Fruit fly (Drosophila melanogaster) whole organism, embryonic: ENCODE data around the gene VhaM9.7-d.
A peak's percentile ranks its signal among the peaks of the same experiment; 100 is the strongest.

ENCODE experiments used
- B-H2 ChIP-seq: fragments of 200-800 bp; sonication (Bioruptor generic); optimal IDR thresholded peaks from 2 replicates; lab custom pipeline; 2018; ENCODE audit warnings: missing biosample characterization, mild to moderate bottlenecking, missing genetic modification characterization
- Bdp1 ChIP-seq: fragments of 200-800 bp; sonication (Bioruptor generic); optimal IDR thresholded peaks from 3 replicates; lab custom pipeline; 2016; ENCODE audit warnings: missing biosample characterization, missing genetic modification characterization
- Blimp-1 ChIP-seq: fragments of 200-800 bp; sonication (Bioruptor generic); optimal IDR thresholded peaks from 3 replicates; lab custom pipeline; 2018; ENCODE audit warnings: missing biosample characterization, missing genetic modification characterization, mild to moderate bottlenecking, moderate library complexity, missing genetic modification reagents
- CG10274 ChIP-seq: fragments of 200-800 bp; sonication (Bioruptor generic); optimal IDR thresholded peaks from 3 replicates; lab custom pipeline; 2017; ENCODE audit warnings: missing biosample characterization, mild to moderate bottlenecking, missing genetic modification characterization
- CG10366 ChIP-seq: fragments of 200-800 bp; sonication (Bioruptor generic); IDR thresholded peaks from 2 replicates; pipeline ENCODE4 v1.3.6; 2022; ENCODE audit warnings: missing biosample characterization, missing genetic modification characterization
- CG10431 ChIP-seq: fragments of 200-800 bp; sonication (Bioruptor generic); optimal IDR thresholded peaks from 3 replicates; lab custom pipeline; 2018; ENCODE audit warnings: missing biosample characterization, mild to moderate bottlenecking, missing genetic modification characterization
- CG11247 ChIP-seq: fragments of 200-800 bp; sonication (Bioruptor generic); IDR thresholded peaks from 2 replicates; pipeline ENCODE4 v1.3.6; 2022; ENCODE audit warnings: missing biosample characterization, missing genetic modification characterization
- CG13296 ChIP-seq: fragments of 200-800 bp; sonication (Bioruptor generic); optimal IDR thresholded peaks from 3 replicates; lab custom pipeline; 2018; ENCODE audit warnings: missing biosample characterization, mild to moderate bottlenecking, missing genetic modification characterization
- CG14965 ChIP-seq: fragments of 200-800 bp; sonication (Bioruptor generic); optimal IDR thresholded peaks from 2 replicates; lab custom pipeline; 2016; ENCODE audit warnings: missing biosample characterization, missing genetic modification characterization, borderline replicate concordance
- CG1603 ChIP-seq: fragments of 200-800 bp; sonication (Bioruptor generic); optimal IDR thresholded peaks from 2 replicates; lab custom pipeline; 2019; ENCODE audit warnings: missing biosample characterization, mild to moderate bottlenecking, missing genetic modification characterization, moderate library complexity
- CG17361 ChIP-seq: fragments of 200-800 bp; sonication (Bioruptor generic); IDR thresholded peaks from 3 replicates; pipeline ENCODE4 v1.3.6; 2022; ENCODE audit warnings: missing biosample characterization, missing genetic modification characterization
- CG18476 ChIP-seq: fragments of 200-800 bp; sonication (Bioruptor generic); optimal IDR thresholded peaks from 2 replicates; lab custom pipeline; 2016; ENCODE audit warnings: missing biosample characterization, mild to moderate bottlenecking, missing genetic modification characterization
- CG18599 ChIP-seq: fragments of 200-800 bp; sonication (Bioruptor generic); optimal IDR thresholded peaks from 3 replicates; lab custom pipeline; 2017; ENCODE audit warnings: missing biosample characterization, missing genetic modification characterization, mild to moderate bottlenecking, moderate library complexity, missing genetic modification reagents
- CG2202 ChIP-seq: fragments of 200-800 bp; sonication (Bioruptor generic); optimal IDR thresholded peaks from 2 replicates; lab custom pipeline; 2018; ENCODE audit warnings: missing biosample characterization, mild to moderate bottlenecking, missing genetic modification characterization
- CG3281 ChIP-seq: fragments of 200-800 bp; sonication (Bioruptor generic); optimal IDR thresholded peaks from 3 replicates; lab custom pipeline; 2017; ENCODE audit warnings: missing biosample characterization, mild to moderate bottlenecking, missing genetic modification characterization
- CG3847 ChIP-seq: fragments of 200-800 bp; sonication (Bioruptor generic); IDR thresholded peaks from 2 replicates; pipeline ENCODE4 v1.3.6; 2022; ENCODE audit warnings: missing biosample characterization, missing genetic modification characterization
- CG6791 ChIP-seq: fragments of 200-800 bp; sonication (Bioruptor generic); IDR thresholded peaks from 3 replicates; pipeline ENCODE4 v1.3.6; 2022; ENCODE audit warnings: missing biosample characterization, missing genetic modification characterization; ENCODE audit not compliant: partially characterized antibody
- CG6813 ChIP-seq: fragments of 200-800 bp; sonication (Bioruptor generic); optimal IDR thresholded peaks from 2 replicates; lab custom pipeline; 2017; ENCODE audit warnings: missing biosample characterization, missing genetic modification characterization, mild to moderate bottlenecking, moderate library complexity, missing genetic modification reagents
- CG7963 ChIP-seq: fragments of 200-800 bp; sonication (Bioruptor generic); IDR thresholded peaks from 3 replicates; pipeline ENCODE4 v1.3.6; 2022; ENCODE audit warnings: missing biosample characterization, missing genetic modification characterization; ENCODE audit not compliant: partially characterized antibody
- D ChIP-seq, 2 experiments: fragments of 200-800 bp in 1 of 2; fragments of >200 bp in 1 of 2; sonication (Bioruptor generic) in 1 of 2; optimal IDR thresholded peaks; 2 replicates in 1 of 2; 3 replicates in 1 of 2; lab custom pipeline; 2017; ENCODE audit warnings: mild to moderate bottlenecking in 1 of 2, missing biosample characterization in 1 of 2, missing genetic modification characterization in 1 of 2, missing genetic modification reagents in 1 of 2
- Dbx ChIP-seq: fragments of 200-800 bp; sonication (Bioruptor generic); IDR thresholded peaks from 3 replicates; pipeline ENCODE4 v1.3.6; 2022; ENCODE audit warnings: missing biosample characterization, missing genetic modification characterization
- Dek ChIP-seq: fragments of 200-800 bp; sonication (Bioruptor generic); optimal IDR thresholded peaks from 3 replicates; lab custom pipeline; 2019; ENCODE audit warnings: missing biosample characterization, mild to moderate bottlenecking, missing genetic modification characterization, moderate library complexity
- Dfd ChIP-seq, 2 experiments: fragments of >200 bp; optimal IDR thresholded peaks; 2 replicates each; lab custom pipeline; 2017; ENCODE audit warnings: missing biosample characterization in 2 of 2, missing genetic modification characterization in 2 of 2
- ERR ChIP-seq: fragments of 200-800 bp; sonication (Bioruptor generic); optimal IDR thresholded peaks from 2 replicates; lab custom pipeline; 2016; ENCODE audit warnings: missing biosample characterization, missing genetic modification characterization
- GATAe ChIP-seq: fragments of 200-800 bp; sonication (Bioruptor generic); conservative IDR thresholded peaks from 2 replicates; pipeline ENCODE4 v1.3.6; 2022; ENCODE audit warnings: missing biosample characterization, missing genetic modification characterization
- HLH3B ChIP-seq: fragments of 200-800 bp; sonication (Bioruptor generic); IDR thresholded peaks from 2 replicates; pipeline ENCODE4 v1.3.6; 2022; ENCODE audit warnings: missing biosample characterization, missing genetic modification characterization
- Xrp1 ChIP-seq: fragments of 200-800 bp; sonication (Bioruptor generic); IDR thresholded peaks from 2 replicates; pipeline ENCODE4 v1.3.6; 2022; ENCODE audit warnings: missing biosample characterization, missing genetic modification characterization
- cato ChIP-seq: fragments of 200-800 bp; sonication (Bioruptor generic); optimal IDR thresholded peaks from 2 replicates; lab custom pipeline; 2016; ENCODE audit warnings: missing biosample characterization, missing genetic modification characterization, borderline replicate concordance
- chinmo ChIP-seq: fragments of 200-800 bp; sonication (Bioruptor generic); IDR thresholded peaks from 4 replicates; pipeline ENCODE4 v1.3.6; 2022; ENCODE audit warnings: missing biosample characterization, missing genetic modification characterization; ENCODE audit not compliant: partially characterized antibody
- dmrt99B ChIP-seq: fragments of 200-800 bp; sonication (Bioruptor generic); optimal IDR thresholded peaks from 2 replicates; lab custom pipeline; 2018; ENCODE audit warnings: missing biosample characterization, mild to moderate bottlenecking, missing genetic modification characterization, moderate library complexity
- dpn ChIP-seq, 2 experiments: fragments of 200-800 bp; sonication (Bioruptor generic); optimal IDR thresholded peaks; 3 replicates each; lab custom pipeline; 2016; ENCODE audit warnings: missing biosample characterization in 2 of 2, missing genetic modification characterization in 2 of 2
- emc ChIP-seq: fragments of 200-800 bp; sonication (Bioruptor generic); optimal IDR thresholded peaks from 2 replicates; lab custom pipeline; 2016; ENCODE audit warnings: missing biosample characterization, missing genetic modification characterization
- grau ChIP-seq: fragments of 200-800 bp; optimal IDR thresholded peaks from 3 replicates; lab custom pipeline; 2019; ENCODE audit warnings: missing biosample characterization, mild to moderate bottlenecking, missing genetic modification characterization, moderate library complexity
- hb ChIP-seq: fragments of 200-800 bp; sonication (Bioruptor generic); IDR thresholded peaks from 3 replicates; pipeline ENCODE4 v1.3.6; 2022; ENCODE audit warnings: missing biosample characterization, missing genetic modification characterization; ENCODE audit not compliant: partially characterized antibody
- hth ChIP-seq: fragments of >200 bp; optimal IDR thresholded peaks from 2 replicates; lab custom pipeline; 2017; ENCODE audit warnings: inconsistent platforms
- kni ChIP-seq: fragments of 200-800 bp; sonication (Bioruptor generic); optimal IDR thresholded peaks from 3 replicates; lab custom pipeline; 2017; ENCODE audit warnings: mild to moderate bottlenecking, missing biosample characterization, missing genetic modification reagents, missing genetic modification characterization
- lab ChIP-seq: fragments of 200-800 bp; sonication (Bioruptor generic); optimal IDR thresholded peaks from 3 replicates; lab custom pipeline; 2017; ENCODE audit warnings: missing biosample characterization, missing genetic modification characterization, mild to moderate bottlenecking, moderate library complexity, missing genetic modification reagents
- lilli ChIP-seq: fragments of 200-800 bp; sonication (Bioruptor generic); optimal IDR thresholded peaks from 3 replicates; lab custom pipeline; 2016; ENCODE audit warnings: missing biosample characterization, missing genetic modification characterization
- nerfin-1 ChIP-seq: fragments of 200-800 bp; sonication (Bioruptor generic); optimal IDR thresholded peaks from 3 replicates; lab custom pipeline; 2019; ENCODE audit warnings: missing biosample characterization, mild to moderate bottlenecking, missing genetic modification characterization, moderate library complexity
- pfk ChIP-seq: fragments of 200-800 bp; sonication (Bioruptor generic); optimal IDR thresholded peaks from 2 replicates; lab custom pipeline; 2018; ENCODE audit warnings: missing biosample characterization, mild to moderate bottlenecking, missing genetic modification characterization, moderate library complexity
- pho ChIP-seq: fragments of 200-800 bp; sonication (Bioruptor generic); optimal IDR thresholded peaks from 2 replicates; lab custom pipeline; 2016; ENCODE audit warnings: missing biosample characterization, missing genetic modification characterization
- sens-2 ChIP-seq: fragments of 200-800 bp; sonication (Bioruptor generic); IDR thresholded peaks from 2 replicates; pipeline ENCODE4 v1.3.6; 2022; ENCODE audit warnings: missing biosample characterization, missing genetic modification characterization
- slbo ChIP-seq: fragments of 200-800 bp; sonication (Bioruptor generic); IDR thresholded peaks from 2 replicates; pipeline ENCODE4 v1.3.6; 2022; ENCODE audit warnings: missing biosample characterization, missing genetic modification characterization
- slp2 ChIP-seq: fragments of 200-800 bp; sonication (Bioruptor generic); optimal IDR thresholded peaks from 2 replicates; lab custom pipeline; 2016; ENCODE audit warnings: missing biosample characterization, missing genetic modification characterization
- zen2 ChIP-seq: fragments of 200-800 bp; sonication (Bioruptor generic); IDR thresholded peaks from 3 replicates; pipeline ENCODE4 v1.3.6; 2022; ENCODE audit warnings: missing biosample characterization, missing genetic modification characterization; ENCODE audit not compliant: partially characterized antibody
- zf30C ChIP-seq: fragments of 200-800 bp; sonication (Bioruptor generic); optimal IDR thresholded peaks from 3 replicates; lab custom pipeline; 2018; ENCODE audit warnings: missing biosample characterization, mild to moderate bottlenecking, missing genetic modification characterization

Gene VhaM9.7-d

dm6 chr3R:16986181-16987074 is 11.4 kb downstream of the VhaM9.7-d start (continued):
- TF ChIP-seq CG11247 (GFP tag; lab: Robert Waterston, UW) (peak; percentile 97), Blimp-1 (GFP tag; lab: Kevin White, UChicago) (peak; percentile 62), GATAe (GFP tag; lab: Robert Waterston, UW) (peak; percentile 95), lab (GFP tag; lab: Kevin White, UChicago) (peak; percentile 97), grau (peak; percentile 99), nerfin-1 (tag; lab: Kevin White, UChicago) (peak; percentile 68), CG10366 (GFP tag; lab: Robert Waterston, UW) (peak; percentile 97), CG7963 (GFP tag; lab: Robert Waterston, UW) (no peak), Dek (tag; lab: Kevin White, UChicago) (peak; percentile 94), CG2202 (tag; lab: Kevin White, UChicago) (no peak), CG18476 (peak; percentile 82), dpn (GFP tag; optimal IDR thresholded peaks at IDR 0.05; lab: Kevin White, UChicago) (peak; percentile 97), CG10274 (GFP tag; lab: Kevin White, UChicago) (peak; percentile 89), kni (peak; percentile 11), Bdp1 (GFP tag; lab: Kevin White, UChicago) (peak; percentile 84), CG6791 (GFP tag; lab: Robert Waterston, UW) (0 out of 3 replicates have a peak, but pooled peaks have one; percentile 34), pho (GFP tag; lab: Kevin White, UChicago) (peak; percentile 95), dmrt99B (peak; percentile 90), CG1603 (tag; lab: Kevin White, UChicago) (peak; percentile 91), CG13296 (peak; percentile 95), slp2 (peak; percentile 90), sens-2 (peak; percentile 93), lilli (peak; percentile 98), pfk (GFP tag; lab: Kevin White, UChicago) (peak; percentile 37), emc (peak; percentile 89), Xrp1 (GFP tag; lab: Robert Waterston, UW) (peak; percentile 90), CG6813 (GFP tag; lab: Kevin White, UChicago) (peak; percentile 89), zf30C (GFP tag; lab: Kevin White, UChicago) (peak; percentile 68), CG3847 (GFP tag; lab: Robert Waterston, UW) (peak; percentile 98), Dfd (GFP tag; optimal IDR thresholded peaks at IDR 0.05; lab: Kevin White, UChicago) (no peak), hb (GFP tag; lab: Robert Waterston, UW) (no peak), zen2 (GFP tag; lab: Robert Waterston, UW) (no peak), ERR (GFP tag; lab: Kevin White, UChicago) (peak; percentile 96), CG10431 (GFP tag; lab: Kevin White, UChicago) (peak; percentile 48), CG17361 (GFP tag; lab: Robert Waterston, UW) (peak; percentile 63; the same call in 2 of the 3 replicates)

- TF ChIP-seq B-H2 (GFP tag; lab: Kevin White, UChicago) = peak; percentile 19
- no peak for TF ChIP-seq hth
- TF ChIP-seq chinmo (GFP tag; lab: Robert Waterston, UW) = no peak; the same call in 2 of the 4 replicates
- TF ChIP-seq lab (GFP tag; lab: Kevin White, UChicago) = peak; percentile 26
- TF ChIP-seq cato (GFP tag; lab: Kevin White, UChicago) = no peak
- no peak for TF ChIP-seq CG6791 (GFP tag; lab: Robert Waterston, UW)
- 0 out of 2 replicates have a peak, but pooled peaks have one; percentile 2 for TF ChIP-seq slbo (GFP tag; lab: Robert Waterston, UW)
- no peak for TF ChIP-seq CG14965 (GFP tag; lab: Kevin White, UChicago)
- TF ChIP-seq CG3281 = no peak
- TF ChIP-seq Dbx (GFP tag; lab: Robert Waterston, UW) = peak; percentile 74; the same call in 2 of the 3 replicates
- TF ChIP-seq D (optimal IDR thresholded peaks at IDR 0.05; lab: Kevin White, UChicago) = peak; percentile 1
- no peak for TF ChIP-seq D (GFP tag; optimal IDR thresholded peaks at IDR 0.05; lab: Kevin White, UChicago)
- TF ChIP-seq HLH3B (GFP tag; lab: Robert Waterston, UW) = peak; percentile 52; the same call in 1 of the 2 replicates
- TF ChIP-seq CG18599 (GFP tag; lab: Kevin White, UChicago) = peak; percentile 28
These were observed 12.4 kb downstream of the VhaM9.7-d start, which contains the start of gene CG18622 for dm6 chr3R:16987220-16987923. TSS of gene CG18622 (minus strand) at chr3R:16987732.
